Fruit fly (Drosophila melanogaster): Measurements from ENCODE around the gene CG14448.

Gene CG14448

DNA sequence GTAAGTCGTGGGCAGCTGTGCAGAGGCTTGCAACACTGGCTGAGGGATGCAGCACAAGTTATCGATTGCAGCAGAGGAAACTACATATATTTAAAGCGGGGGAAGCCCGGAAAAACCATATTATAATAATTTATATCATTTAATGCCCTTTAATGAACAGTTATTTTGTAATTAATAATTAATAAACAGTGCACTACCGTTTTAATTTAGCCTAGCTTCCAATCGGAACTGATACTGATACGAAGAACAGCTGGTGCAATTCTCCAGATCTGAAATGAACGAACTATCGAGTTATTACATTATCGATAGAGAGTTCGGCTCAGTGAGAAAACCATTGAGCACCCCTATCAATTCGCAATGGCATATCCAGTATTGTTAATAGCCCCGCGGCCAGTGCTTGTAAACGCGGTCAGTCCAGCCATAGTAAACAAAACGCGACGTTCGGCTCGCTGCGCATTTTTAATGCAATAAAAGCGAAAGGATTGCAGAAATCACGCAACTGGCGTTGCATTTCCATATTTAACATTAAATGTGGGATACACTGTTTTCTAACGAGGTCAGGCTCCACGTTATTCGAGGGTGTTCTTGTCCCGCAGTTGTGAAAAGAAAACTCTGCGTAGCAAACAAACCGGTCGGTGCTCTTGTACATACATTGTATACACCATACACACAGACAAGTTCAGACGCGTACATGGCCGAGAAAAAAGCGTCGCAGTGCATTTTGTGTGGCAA, 46.7 kb upstream of the CG14448 start, which contains the start of gene CG7369 (continued):
- no peak for TF ChIP-seq CG4707 (GFP tag; optimal IDR thresholded peaks at IDR 0.05)
- peak; percentile 54 for TF ChIP-seq pb (GFP tag; optimal IDR thresholded peaks at IDR 0.05)
- TF ChIP-seq CG12236 (GFP tag; optimal IDR thresholded peaks at IDR 0.05): peak; percentile 16
- peak; percentile 73 for TF ChIP-seq Hmx (GFP tag; optimal IDR thresholded peaks at IDR 0.05)
- TF ChIP-seq ssp (GFP tag; IDR thresholded peaks at IDR 0.05): peak; percentile 83
- TF ChIP-seq pita (GFP tag; optimal IDR thresholded peaks at IDR 0.05): no peak
- peak; percentile 72; the same call in 2 of the 3 replicates for TF ChIP-seq CG7357 (GFP tag; IDR thresholded peaks at IDR 0.05)
- peak; percentile 66 for TF ChIP-seq CG6689 (GFP tag; IDR thresholded peaks at IDR 0.05)
- peak; percentile 88 for TF ChIP-seq Blimp-1 (GFP tag; optimal IDR thresholded peaks at IDR 0.05)
- peak; percentile 71 for TF ChIP-seq tgo (GFP tag; IDR thresholded peaks at IDR 0.05)
- TF ChIP-seq otp (GFP tag; IDR thresholded peaks at IDR 0.05): peak; percentile 68; the same call in 1 of the 3 replicates
- peak; percentile 83 for TF ChIP-seq unc-4 (GFP tag; IDR thresholded peaks at IDR 0.05; ENCODE audit: partially characterized antibody)
- no peak for TF ChIP-seq abd-A (tag; optimal IDR thresholded peaks at IDR 0.05)
- peak; percentile 80 for TF ChIP-seq HHEX (GFP tag; optimal IDR thresholded peaks at IDR 0.05)
- TF ChIP-seq jumu (GFP tag; optimal IDR thresholded peaks at IDR 0.05): peak; percentile 63
- TF ChIP-seq cato (GFP tag; optimal IDR thresholded peaks at IDR 0.05; ENCODE audit: borderline replicate concordance): peak; percentile 78
- peak; percentile 83 for TF ChIP-seq CG34376 (GFP tag; optimal IDR thresholded peaks at IDR 0.05)
- peak; percentile 83 for TF ChIP-seq CG3281 (GFP tag; optimal IDR thresholded peaks at IDR 0.05)
- TF ChIP-seq CG3065 (GFP tag; optimal IDR thresholded peaks at IDR 0.05): peak; percentile 66
- peak; percentile 92 for TF ChIP-seq CG2120 (GFP tag; optimal IDR thresholded peaks at IDR 0.05)
- TF ChIP-seq CG3995 (GFP tag; optimal IDR thresholded peaks at IDR 0.05): peak; percentile 74
- peak; percentile 67 for TF ChIP-seq CG30431 (GFP tag; optimal IDR thresholded peaks at IDR 0.05)
- no peak for TF ChIP-seq TFAM (GFP tag; optimal IDR thresholded peaks at IDR 0.05)
- TF ChIP-seq bbx (GFP tag; IDR thresholded peaks at IDR 0.05; ENCODE audit: partially characterized antibody): peak; percentile 24; the same call in 1 of the 2 replicates
- TF ChIP-seq knrl (GFP tag; IDR thresholded peaks at IDR 0.05; ENCODE audit: partially characterized antibody): peak; percentile 86
- TF ChIP-seq lab (GFP tag; optimal IDR thresholded peaks at IDR 0.05): peak; percentile 83
- TF ChIP-seq zf30C (GFP tag; optimal IDR thresholded peaks at IDR 0.05): no peak
- peak; percentile 47 for TF ChIP-seq ap (GFP tag; IDR thresholded peaks at IDR 0.05)
- peak; percentile 61 for TF ChIP-seq ERR (GFP tag; optimal IDR thresholded peaks at IDR 0.05)
- TF ChIP-seq ems (GFP tag; optimal IDR thresholded peaks at IDR 0.05): peak; percentile 57
- TF ChIP-seq Kr (GFP tag; optimal IDR thresholded peaks at IDR 0.05): peak; percentile 28
- peak; percentile 92 for TF ChIP-seq lbe (GFP tag; optimal IDR thresholded peaks at IDR 0.05)
- no peak for TF ChIP-seq Tbp (GFP tag; optimal IDR thresholded peaks at IDR 0.05)
- TF ChIP-seq CG1024 (GFP tag; IDR thresholded peaks at IDR 0.05): no peak; the same call in 1 of the 2 replicates
- TF ChIP-seq bcd (GFP tag; optimal IDR thresholded peaks at IDR 0.05): peak; percentile 87
- TF ChIP-seq CG15696 (tag; optimal IDR thresholded peaks at IDR 0.05): peak; percentile 63
- peak; percentile 89 for TF ChIP-seq Dip3 (GFP tag; optimal IDR thresholded peaks at IDR 0.05)
- no peak for TF ChIP-seq CG15073 (GFP tag; optimal IDR thresholded peaks at IDR 0.05)
- TF ChIP-seq Usf (GFP tag; optimal IDR thresholded peaks at IDR 0.05): peak; percentile 82
- TF ChIP-seq croc (GFP tag; conservative IDR thresholded peaks at IDR 0.05): peak; percentile 67
- peak; percentile 70 for TF ChIP-seq gcm2 (GFP tag; optimal IDR thresholded peaks at IDR 0.05)
- peak; percentile 85 for TF ChIP-seq NFAT (GFP tag; IDR thresholded peaks at IDR 0.05)
- TF ChIP-seq CG6254 (GFP tag; optimal IDR thresholded peaks at IDR 0.05): peak; percentile 45
- TF ChIP-seq mam (GFP tag; optimal IDR thresholded peaks at IDR 0.05): peak; percentile 87
- no peak for TF ChIP-seq Hand (GFP tag; optimal IDR thresholded peaks at IDR 0.05)
- TF ChIP-seq CG8359 (GFP tag; optimal IDR thresholded peaks at IDR 0.05; ENCODE audit: borderline replicate concordance): peak; percentile 19
- TF ChIP-seq NfI (GFP tag; optimal IDR thresholded peaks at IDR 0.05): peak; percentile 83
- peak; percentile 89 for TF ChIP-seq CG9215 (GFP tag; IDR thresholded peaks at IDR 0.05)

Data from whole organism, embryonic.